Fruit fly (Drosophila melanogaster) Kc167 (cell line): ENCODE measurements around the gene Rox8.

ENCODE experiments used
- Myc ChIP-seq: fragments of >200 bp; optimal IDR thresholded peaks from 2 replicates; lab custom pipeline; 2017; ENCODE audit warnings: missing external identifiers
- Sin3A ChIP-seq: fragments of >200 bp; optimal IDR thresholded peaks from 2 replicates; lab custom pipeline; 2018; ENCODE audit warnings: missing external identifiers
- h ChIP-seq: fragments of >200 bp; optimal IDR thresholded peaks from 3 replicates; lab custom pipeline; 2018; ENCODE audit warnings: missing external identifiers
- insv ChIP-seq: fragments of >200 bp; optimal IDR thresholded peaks from 3 replicates; lab custom pipeline; 2018; ENCODE audit warnings: missing external identifiers
- psq ChIP-seq: fragments of >200 bp; optimal IDR thresholded peaks from 2 replicates; lab custom pipeline; 2017; ENCODE audit warnings: missing external identifiers
- ttk ChIP-seq: sonication (Bioruptor generic); optimal IDR thresholded peaks from 2 replicates; lab custom pipeline; 2017; ENCODE audit warnings: missing external identifiers

Rox8 gene

DNA sequence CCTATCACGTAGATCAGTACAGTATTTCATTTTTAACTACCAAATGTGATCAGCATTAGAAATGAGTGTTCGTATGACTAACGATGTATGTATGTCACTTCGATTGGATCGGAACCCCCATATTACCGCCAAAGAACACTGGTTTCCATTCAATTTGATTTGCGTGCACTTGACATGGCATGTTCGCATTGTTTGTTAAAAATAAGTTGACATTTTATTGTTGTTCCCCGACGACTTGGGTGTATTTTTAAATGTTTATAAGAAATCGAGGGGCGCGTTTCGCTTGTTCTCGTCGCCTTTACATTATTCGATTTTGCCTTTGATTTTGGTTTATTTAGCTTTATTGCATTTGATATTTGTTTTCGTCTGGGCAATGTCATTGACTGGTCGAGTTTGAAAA is 32.6 kb downstream of the Rox8 start:
- TF ChIP-seq insv (no peak), ttk (no peak), Myc (lab: Kevin White, UChicago) (no peak), h (lab: Kevin White, UChicago) (no peak), psq (lab: Kevin White, UChicago) (no peak), Sin3A (lab: Kevin White, UChicago) (no peak)

DNA sequence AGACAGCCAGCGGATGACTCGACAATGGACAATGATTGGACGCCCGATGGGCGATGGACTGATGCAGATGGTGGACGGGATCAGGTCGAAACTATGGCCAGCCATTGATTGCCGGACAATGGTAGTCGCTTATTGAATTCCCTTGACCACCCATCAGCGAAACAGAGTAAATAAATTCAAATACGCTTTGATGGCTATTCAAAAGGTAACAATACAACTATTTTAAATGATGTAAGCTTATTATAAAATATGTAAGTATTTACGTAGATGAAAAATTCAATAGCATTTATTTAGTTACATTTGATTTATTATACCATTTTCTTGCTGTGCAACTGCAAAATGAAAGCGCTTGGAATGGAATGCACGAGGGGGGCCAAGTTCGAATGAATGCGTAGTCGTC is 33.5 kb downstream of the Rox8 start:
- TF ChIP-seq psq (lab: Kevin White, UChicago) (no peak), Sin3A (lab: Kevin White, UChicago) (no peak), ttk (no peak), insv (no peak), h (lab: Kevin White, UChicago) (no peak), Myc (lab: Kevin White, UChicago) (no peak)

dm6 chr3R:24012038-24012693 is 35.9 kb downstream of the Rox8 start:
- no peak for TF ChIP-seq h (lab: Kevin White, UChicago)
- no peak for TF ChIP-seq Sin3A (lab: Kevin White, UChicago)
- no peak for TF ChIP-seq psq (lab: Kevin White, UChicago)
- TF ChIP-seq ttk, result no peak
- TF ChIP-seq Myc (lab: Kevin White, UChicago), result no peak
- TF ChIP-seq insv, result no peak

DNA sequence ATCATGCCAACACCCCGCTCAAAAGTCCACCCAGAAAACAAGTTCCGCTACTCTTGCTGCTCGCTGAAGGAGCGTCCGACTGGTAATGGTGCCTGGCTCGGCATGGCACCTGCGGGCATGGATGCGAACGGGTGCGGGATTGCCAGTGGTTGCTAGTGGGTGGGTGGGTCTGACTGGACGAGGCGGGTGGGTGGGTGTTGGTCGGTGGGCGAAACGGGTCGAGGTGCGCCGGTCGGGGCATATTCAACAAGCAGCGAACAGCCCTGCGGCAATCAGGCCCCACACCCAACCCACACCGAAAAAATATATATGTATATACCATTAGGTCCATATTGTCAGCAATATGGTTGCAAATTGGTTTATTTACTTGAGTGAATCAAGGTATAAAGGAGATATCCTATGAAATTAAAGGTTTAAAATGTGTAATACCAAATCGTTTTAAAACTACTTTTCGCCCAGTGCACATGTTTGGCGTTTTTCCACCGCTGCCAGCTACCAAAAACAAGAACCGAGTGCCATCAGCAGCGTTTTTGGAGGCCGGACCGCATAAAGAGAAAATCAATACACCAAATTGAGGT is 37.3 kb downstream of the Rox8 start:
- TF ChIP-seq ttk (no peak), insv (no peak)

DNA sequence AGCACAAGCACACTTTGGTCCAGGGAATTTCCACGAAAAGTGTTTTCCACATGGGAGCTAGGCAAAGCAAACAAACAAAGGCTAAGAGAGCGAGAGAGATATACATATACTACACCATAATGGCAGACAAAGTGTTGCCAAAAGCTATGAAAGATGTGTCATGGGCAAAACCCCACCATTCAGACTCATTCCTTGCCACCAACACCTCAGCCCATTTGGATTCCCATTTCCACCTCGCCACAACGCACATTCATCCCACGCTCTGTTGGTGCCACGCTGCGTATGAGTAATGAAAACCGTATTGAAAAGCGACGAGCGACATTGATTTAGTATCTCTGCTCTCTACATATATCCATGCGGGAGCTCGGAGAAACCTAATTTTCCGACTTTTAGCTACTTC is 39.2 kb downstream of the Rox8 start:
- TF ChIP-seq psq (lab: Kevin White, UChicago), result no peak
- TF ChIP-seq insv, result no peak
- TF ChIP-seq Sin3A (lab: Kevin White, UChicago), result no peak
- TF ChIP-seq h (lab: Kevin White, UChicago), result no peak
- TF ChIP-seq Myc (lab: Kevin White, UChicago), result no peak
- TF ChIP-seq ttk, result no peak

- TF ChIP-seq Sin3A (lab: Kevin White, UChicago) (no peak), insv (no peak), ttk (no peak), h (lab: Kevin White, UChicago) (no peak), Myc (lab: Kevin White, UChicago) (no peak), psq (lab: Kevin White, UChicago) (no peak)
Observed at dm6 chr3R:24007775-24008506, 40.1 kb downstream of the Rox8 start.

dm6 chr3R:24006449-24007159 is 41.5 kb downstream of the Rox8 start:
- TF ChIP-seq h (lab: Kevin White, UChicago) (no peak), insv (no peak), psq (lab: Kevin White, UChicago) (no peak), Sin3A (lab: Kevin White, UChicago) (no peak), Myc (lab: Kevin White, UChicago) (no peak), ttk (no peak)

DNA sequence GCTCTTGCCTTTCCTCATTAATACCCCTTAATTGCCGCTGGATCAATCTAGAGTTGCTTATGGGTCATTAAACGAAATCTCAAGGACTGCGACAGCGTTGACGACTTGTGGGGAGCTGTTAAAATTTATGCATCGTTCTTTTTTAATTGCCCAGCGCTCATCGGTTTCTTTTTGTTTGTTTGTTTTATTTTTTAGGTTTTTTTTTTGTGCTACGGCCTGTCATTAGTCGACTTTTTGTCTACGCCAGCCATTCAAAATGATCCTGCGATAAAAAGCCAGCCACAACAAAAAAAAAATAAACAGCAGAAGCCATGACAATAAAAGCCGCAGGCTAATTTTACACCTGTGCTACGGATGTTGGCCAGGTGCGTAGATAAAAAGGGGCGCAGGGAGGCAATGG is 44.1 kb downstream of the Rox8 start:
- TF ChIP-seq ttk (no peak), psq (lab: Kevin White, UChicago) (no peak), insv (no peak), Sin3A (lab: Kevin White, UChicago) (no peak), h (lab: Kevin White, UChicago) (no peak), Myc (lab: Kevin White, UChicago) (no peak)

DNA sequence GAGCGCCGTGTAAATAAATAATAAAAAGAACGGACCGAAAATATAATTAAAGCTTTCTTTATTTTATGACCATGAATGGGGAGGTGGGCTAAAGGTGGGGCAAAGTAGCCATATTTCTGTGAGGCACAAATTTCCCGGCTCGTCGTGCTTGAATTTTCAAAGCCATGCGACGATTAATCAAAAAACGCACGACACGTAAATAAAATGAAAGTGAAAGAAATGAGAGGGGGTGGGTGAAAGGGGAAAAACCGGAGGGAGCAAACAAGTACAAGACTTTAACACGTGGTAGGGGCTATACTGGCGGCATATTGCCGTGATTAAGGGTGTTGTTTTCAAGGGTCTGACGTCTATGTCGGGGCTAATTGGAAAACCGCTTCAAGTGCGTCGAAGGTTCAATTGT is 46.9 kb downstream of the Rox8 start:
- TF ChIP-seq insv, result no peak
- no peak for TF ChIP-seq psq (lab: Kevin White, UChicago)
- TF ChIP-seq Sin3A (lab: Kevin White, UChicago), result no peak
- TF ChIP-seq h (lab: Kevin White, UChicago), result no peak
- no peak for TF ChIP-seq ttk
- TF ChIP-seq Myc (lab: Kevin White, UChicago), result no peak

dm6 chr3R:23996224-23996623 is 51.8 kb downstream of the Rox8 start, which contains the start of gene LSm3:
Gene LSm3, plus strand, starts transcription at chr3R:23996262.
- TF ChIP-seq psq (lab: Kevin White, UChicago), result no peak
- no peak for TF ChIP-seq insv
- no peak for TF ChIP-seq Sin3A (lab: Kevin White, UChicago)
- no peak for TF ChIP-seq h (lab: Kevin White, UChicago)
- TF ChIP-seq Myc (lab: Kevin White, UChicago), result no peak
- TF ChIP-seq ttk, result no peak

- no peak for TF ChIP-seq ttk
- no peak for TF ChIP-seq Sin3A (lab: Kevin White, UChicago)
- TF ChIP-seq insv, result no peak
- no peak for TF ChIP-seq psq (lab: Kevin White, UChicago)
- TF ChIP-seq Myc (lab: Kevin White, UChicago), result no peak
- no peak for TF ChIP-seq h (lab: Kevin White, UChicago)
Observed at dm6 chr3R:23995460-23995859, 52.6 kb downstream of the Rox8 start, which contains the start of gene CG33108. Gene CG33108, plus strand, starts transcription at chr3R:23995659.

DNA sequence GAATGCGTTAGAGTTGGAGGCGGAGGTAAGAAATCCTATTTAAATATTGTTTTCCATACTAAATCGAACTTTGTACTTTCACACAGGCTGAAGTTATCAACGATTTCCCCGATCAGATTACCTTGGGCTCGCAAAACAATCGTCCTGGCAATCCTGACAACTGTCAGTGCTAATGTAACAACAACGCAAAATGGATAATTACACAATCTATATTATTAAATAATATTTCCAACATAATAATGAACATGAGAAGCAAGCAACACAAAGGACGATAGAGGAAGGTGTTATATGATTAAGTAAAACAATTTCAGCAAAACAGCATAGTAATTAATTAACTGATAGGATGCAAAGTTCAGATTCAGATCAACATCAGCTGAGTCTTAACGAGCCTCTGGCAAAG is 53.5 kb downstream of the Rox8 start:
- TF ChIP-seq insv, result no peak
- no peak for TF ChIP-seq psq (lab: Kevin White, UChicago)
- no peak for TF ChIP-seq ttk
- TF ChIP-seq Sin3A (lab: Kevin White, UChicago), result no peak
- no peak for TF ChIP-seq Myc (lab: Kevin White, UChicago)
- TF ChIP-seq h (lab: Kevin White, UChicago), result no peak
